Fruit fly (Drosophila melanogaster) whole organism, wandering third instar larva: ENCODE results near the gene RpL13A.

ENCODE experiments used
- N ChIP-seq: fragments of >200 bp; optimal IDR thresholded peaks from 2 replicates; lab custom pipeline; 2018; ENCODE audit warnings: missing biosample characterization, missing external identifiers, missing genetic modification characterization
- Sp1 ChIP-seq: fragments of 200-800 bp; sonication (Bioruptor generic); optimal IDR thresholded peaks from 3 replicates; lab custom pipeline; 2019; ENCODE audit warnings: missing biosample characterization, mild to moderate bottlenecking, missing genetic modification characterization, moderate library complexity
- usp ChIP-seq: fragments of >200 bp; optimal IDR thresholded peaks from 2 replicates; lab custom pipeline; 2017; ENCODE audit warnings: missing biosample characterization, missing genetic modification characterization

dm6 chr3R:5654692-5655181 is 30.5 kb downstream of the RpL13A start, which contains the start of the genes elm and MED27:
- no peak for TF ChIP-seq usp (GFP tag; lab: Kevin White, UChicago)
- peak; percentile 91 for TF ChIP-seq Sp1 (GFP tag; lab: Kevin White, UChicago)
- no peak for TF ChIP-seq N (GFP tag; lab: Kevin White, UChicago)
